Worm (Caenorhabditis elegans) whole organism, young adult: ENCODE measurements around the gene M163.5.
A peak's percentile ranks its signal among the peaks of the same experiment; 100 is the strongest.

Experiments used
- B0019.2 ChIP-seq: fragments of 200-800 bp; sonication (Bioruptor generic); conservative IDR thresholded peaks from 2 replicates; pipeline ENCODE4 v1.3.6; 2022; ENCODE audit warnings: missing genetic modification reagents, missing genetic modification characterization, missing compliant biosample characterization
- B0035.1 ChIP-seq: sonication (generic microtip); optimal IDR thresholded peaks from 2 replicates; lab custom pipeline; 2016; ENCODE audit warnings: missing genetic modification characterization, mild to moderate bottlenecking, missing compliant biosample characterization, missing genotype, missing genetic modification reagents
- D2030.7 ChIP-seq: fragments of 200-800 bp; sonication (Bioruptor generic); IDR thresholded peaks from 2 replicates; pipeline ENCODE4 v1.3.6; 2022; ENCODE audit warnings: missing genetic modification reagents, missing genetic modification characterization, missing compliant biosample characterization
- F10E7.11 ChIP-seq: sonication (generic microtip); optimal IDR thresholded peaks from 2 replicates; lab custom pipeline; 2017; ENCODE audit warnings: mild to moderate bottlenecking, missing genetic modification characterization, moderate library complexity, missing compliant biosample characterization
- F39B2.1 ChIP-seq: fragments of 200-800 bp; sonication (Bioruptor generic); IDR thresholded peaks from 2 replicates; pipeline ENCODE4 v1.3.6; 2022; ENCODE audit warnings: missing genetic modification reagents, missing genetic modification characterization, missing compliant biosample characterization
- F49E8.2 ChIP-seq: sonication (generic microtip); optimal IDR thresholded peaks from 3 replicates; lab custom pipeline; 2017; ENCODE audit warnings: missing genetic modification characterization, mild to moderate bottlenecking, missing compliant biosample characterization, antibody characterized with exemption, moderate library complexity; ENCODE audit not compliant: insufficient read depth
- F57A8.1 ChIP-seq: fragments of 200-800 bp; sonication (Bioruptor generic); optimal IDR thresholded peaks from 2 replicates; lab custom pipeline; 2018; ENCODE audit warnings: mild to moderate bottlenecking, missing genetic modification characterization, moderate library complexity, missing compliant biosample characterization
- F57C9.4 ChIP-seq: sonication (generic microtip); optimal IDR thresholded peaks from 2 replicates; lab custom pipeline; 2017; ENCODE audit warnings: mild to moderate bottlenecking, missing genetic modification characterization, missing compliant biosample characterization
- T07F8.4 ChIP-seq: sonication (generic microtip); optimal IDR thresholded peaks from 2 replicates; lab custom pipeline; 2016; ENCODE audit warnings: mild to moderate bottlenecking, missing genetic modification characterization, moderate library complexity, missing compliant biosample characterization
- Y53G8AR.9 ChIP-seq: fragments of 200-800 bp; sonication (Bioruptor generic); conservative IDR thresholded peaks from 2 replicates; pipeline ENCODE4 v1.3.6; 2022; ENCODE audit warnings: missing genetic modification reagents, missing genetic modification characterization, missing compliant biosample characterization
- Y95B8A.8 ChIP-seq: fragments of 200-800 bp; sonication (Bioruptor generic); IDR thresholded peaks from 2 replicates; pipeline ENCODE4 v1.3.6; 2022; ENCODE audit warnings: missing genetic modification reagents, missing genetic modification characterization, missing compliant biosample characterization
- akir-1 ChIP-seq: fragments of 200-800 bp; sonication (Bioruptor generic); optimal IDR thresholded peaks from 2 replicates; lab custom pipeline; 2018; ENCODE audit warnings: mild to moderate bottlenecking, missing genetic modification characterization, moderate library complexity, missing compliant biosample characterization
- ama-1 ChIP-seq, 3 experiments: fragments of 150-350 bp in 1 of 3; sonication (generic microtip) in 2 of 3; optimal IDR thresholded peaks; 2 replicates each; lab custom pipeline; 2014 to 2018; ENCODE audit warnings: missing biosample characterization in 2 of 3, missing genetic modification characterization in 2 of 3, missing genetic modification reagents in 2 of 3
- atf-7 ChIP-seq: sonication (generic microtip); optimal IDR thresholded peaks from 2 replicates; lab custom pipeline; 2017; ENCODE audit warnings: mild to moderate bottlenecking, missing genetic modification characterization, missing compliant biosample characterization
- athp-1 ChIP-seq: sonication (generic microtip); optimal IDR thresholded peaks from 2 replicates; lab custom pipeline; 2017; ENCODE audit warnings: mild to moderate bottlenecking, missing genetic modification characterization, missing compliant biosample characterization
- attf-3 ChIP-seq: fragments of 200-800 bp; sonication (Bioruptor generic); conservative IDR thresholded peaks from 2 replicates; pipeline ENCODE4 v1.3.6; 2022; ENCODE audit warnings: missing genetic modification reagents, missing genetic modification characterization, missing compliant biosample characterization
- bed-1 ChIP-seq: fragments of 200-800 bp; sonication (Bioruptor generic); IDR thresholded peaks from 2 replicates; pipeline ENCODE4 v1.3.6; 2022; ENCODE audit warnings: missing genetic modification reagents, missing genetic modification characterization, missing compliant biosample characterization
- ceh-40 ChIP-seq: fragments of 200-800 bp; sonication (Bioruptor generic); IDR thresholded peaks from 2 replicates; pipeline ENCODE4 v1.3.6; 2022; ENCODE audit warnings: missing genetic modification characterization, missing compliant biosample characterization
- ceh-58 ChIP-seq: fragments of 200-800 bp; sonication (Bioruptor generic); IDR thresholded peaks from 2 replicates; pipeline ENCODE4 v1.3.6; 2022; ENCODE audit warnings: missing genetic modification characterization, missing compliant biosample characterization
- egl-44 ChIP-seq: fragments of 200-800 bp; sonication (Bioruptor generic); IDR thresholded peaks from 2 replicates; pipeline ENCODE4 v1.3.6; 2022; ENCODE audit warnings: missing genetic modification reagents, missing genetic modification characterization, missing compliant biosample characterization
- hlh-12 ChIP-seq: sonication (generic microtip); optimal IDR thresholded peaks from 2 replicates; lab custom pipeline; 2016; ENCODE audit warnings: missing genetic modification characterization, missing compliant biosample characterization
- hmg-1.2 ChIP-seq: fragments of 200-800 bp; sonication (Bioruptor generic); IDR thresholded peaks from 2 replicates; pipeline ENCODE4 v1.3.6; 2022; ENCODE audit warnings: missing genetic modification reagents, missing genetic modification characterization, missing compliant biosample characterization
- hmg-20 ChIP-seq: fragments of 200-800 bp; sonication (Bioruptor generic); IDR thresholded peaks from 2 replicates; pipeline ENCODE4 v1.3.6; 2022; ENCODE audit warnings: missing genetic modification reagents, missing genetic modification characterization, missing compliant biosample characterization
- let-526 ChIP-seq: fragments of 200-800 bp; sonication (Bioruptor generic); IDR thresholded peaks from 2 replicates; pipeline ENCODE4 v1.3.6; 2022; ENCODE audit warnings: missing genetic modification reagents, missing genetic modification characterization, missing compliant biosample characterization
- let-607 ChIP-seq, 2 experiments: fragments of 200-800 bp in 1 of 2; sonication (Bioruptor generic) in 1 of 2; sonication (generic microtip) in 1 of 2; optimal IDR thresholded peaks; 2 replicates each; lab custom pipeline; 2016 to 2018; ENCODE audit warnings: mild to moderate bottlenecking in 2 of 2, missing compliant biosample characterization in 2 of 2, missing genetic modification characterization in 2 of 2, moderate library complexity in 2 of 2, missing genotype in 1 of 2
- lin-26 ChIP-seq: fragments of 200-800 bp; sonication (Bioruptor generic); IDR thresholded peaks from 2 replicates; pipeline ENCODE4 v1.3.6; 2022; ENCODE audit warnings: missing genetic modification reagents, missing genetic modification characterization, missing compliant biosample characterization
- lin-54 ChIP-seq: fragments of 200-800 bp; sonication (Bioruptor generic); optimal IDR thresholded peaks from 2 replicates; lab custom pipeline; 2018; ENCODE audit warnings: mild to moderate bottlenecking, missing genetic modification characterization, missing compliant biosample characterization
- lir-1 ChIP-seq: fragments of 200-800 bp; sonication (Bioruptor generic); conservative IDR thresholded peaks from 2 replicates; pipeline ENCODE4 v1.3.6; 2022; ENCODE audit warnings: missing genetic modification reagents, missing genetic modification characterization, missing compliant biosample characterization
- lsl-1 ChIP-seq: fragments of 200-800 bp; sonication (Bioruptor generic); optimal IDR thresholded peaks from 2 replicates; lab custom pipeline; 2018; ENCODE audit warnings: mild to moderate bottlenecking, missing genetic modification characterization, moderate library complexity, missing compliant biosample characterization
- lsy-27 ChIP-seq: sonication (generic microtip); optimal IDR thresholded peaks from 2 replicates; lab custom pipeline; 2017; ENCODE audit warnings: missing genetic modification characterization, mild to moderate bottlenecking, missing compliant biosample characterization, antibody characterized with exemption, missing genotype, borderline replicate concordance; ENCODE audit not compliant: insufficient read depth
- madf-10 ChIP-seq: sonication (generic microtip); optimal IDR thresholded peaks from 2 replicates; lab custom pipeline; 2016; ENCODE audit warnings: mild to moderate bottlenecking, missing genetic modification characterization, missing compliant biosample characterization
- mcd-1 ChIP-seq: fragments of 200-800 bp; sonication (Bioruptor generic); IDR thresholded peaks from 2 replicates; pipeline ENCODE4 v1.3.6; 2022; ENCODE audit warnings: missing genetic modification reagents, missing genetic modification characterization, missing compliant biosample characterization
- mes-4 ChIP-seq: sonication (generic microtip); optimal IDR thresholded peaks from 2 replicates; lab custom pipeline; 2016; ENCODE audit warnings: missing genotype, missing genetic modification characterization, missing compliant biosample characterization
- mxl-1 ChIP-seq: sonication (generic microtip); optimal IDR thresholded peaks from 2 replicates; lab custom pipeline; 2016; ENCODE audit warnings: missing genetic modification characterization, missing compliant biosample characterization
- nfya-2 ChIP-seq: fragments of 200-800 bp; sonication (Bioruptor generic); IDR thresholded peaks from 2 replicates; pipeline ENCODE4 v1.3.6; 2022; ENCODE audit warnings: missing genetic modification reagents, missing genetic modification characterization, missing compliant biosample characterization
- nfyb-1 ChIP-seq: fragments of 200-800 bp; sonication (Bioruptor generic); IDR thresholded peaks from 2 replicates; pipeline ENCODE4 v1.3.6; 2022; ENCODE audit warnings: missing genetic modification reagents, missing genetic modification characterization, missing compliant biosample characterization
- pha-4 ChIP-seq: fragments of 150-350 bp; sonication (generic microtip); optimal IDR thresholded peaks from 2 replicates; lab custom pipeline; 2014; ENCODE audit warnings: missing biosample characterization, missing genetic modification reagents, missing genetic modification characterization
- rcor-1 ChIP-seq: fragments of 200-800 bp; sonication (Bioruptor generic); IDR thresholded peaks from 2 replicates; pipeline ENCODE4 v1.3.6; 2022; ENCODE audit warnings: missing genetic modification reagents, missing genetic modification characterization, missing compliant biosample characterization
- repo-1 ChIP-seq: sonication (generic microtip); optimal IDR thresholded peaks from 2 replicates; lab custom pipeline; 2017; ENCODE audit warnings: mild to moderate bottlenecking, missing genetic modification characterization, missing compliant biosample characterization
- sea-2 ChIP-seq: fragments of 200-800 bp; sonication (Bioruptor generic); IDR thresholded peaks from 2 replicates; pipeline ENCODE4 v1.3.6; 2022; ENCODE audit warnings: missing genetic modification characterization, missing compliant biosample characterization
- snpc-1.1 ChIP-seq: sonication (generic microtip); optimal IDR thresholded peaks from 2 replicates; lab custom pipeline; 2017; ENCODE audit warnings: missing genetic modification characterization, mild to moderate bottlenecking, missing compliant biosample characterization, antibody characterized with exemption, moderate library complexity, missing genotype, missing genetic modification reagents; ENCODE audit not compliant: insufficient read depth
- somi-1 ChIP-seq: fragments of 200-800 bp; sonication (Bioruptor generic); optimal IDR thresholded peaks from 2 replicates; lab custom pipeline; 2018; ENCODE audit warnings: mild to moderate bottlenecking, missing genetic modification characterization, missing compliant biosample characterization
- xnd-1 ChIP-seq: sonication (generic microtip); optimal IDR thresholded peaks from 2 replicates; lab custom pipeline; 2016; ENCODE audit warnings: missing genotype, missing genetic modification reagents, missing genetic modification characterization, missing compliant biosample characterization
- zim-3 ChIP-seq: sonication (generic microtip); optimal IDR thresholded peaks from 2 replicates; lab custom pipeline; 2017; ENCODE audit warnings: mild to moderate bottlenecking, missing genetic modification characterization, moderate library complexity, missing compliant biosample characterization
- ztf-18 ChIP-seq: sonication (generic microtip); optimal IDR thresholded peaks from 2 replicates; lab custom pipeline; 2016; ENCODE audit warnings: missing genotype, mild to moderate bottlenecking, missing genetic modification characterization, missing compliant biosample characterization
- ztf-25 ChIP-seq: fragments of 200-800 bp; sonication (Bioruptor generic); IDR thresholded peaks from 2 replicates; pipeline ENCODE4 v1.3.6; 2022; ENCODE audit warnings: missing genetic modification reagents, missing genetic modification characterization, missing compliant biosample characterization
- ztf-28 ChIP-seq: fragments of 200-800 bp; sonication (Bioruptor generic); IDR thresholded peaks from 2 replicates; pipeline ENCODE4 v1.3.6; 2022; ENCODE audit warnings: missing genetic modification reagents, missing genetic modification characterization, missing compliant biosample characterization

M163.5 gene

ce11 chrX:14478743-14479428, 5.0 kb downstream of the M163.5 start, which contains the start of gene M163.11:
Gene M163.11, plus strand, starts transcription at chrX:14479378.
- no peak for TF ChIP-seq mcd-1 (GFP tag; lab: Robert Waterston, UW)
- no peak for TF ChIP-seq sea-2 (GFP tag; lab: Robert Waterston, UW)
- no peak for TF ChIP-seq F10E7.11 (tag; lab: Kevin White, UChicago)
- 0 out of 2 replicates have a peak, but pooled peaks have one; percentile 46 for TF ChIP-seq egl-44 (GFP tag; lab: Robert Waterston, UW)
- TF ChIP-seq mxl-1, result peak; percentile 57
- TF ChIP-seq lsl-1 (GFP tag; lab: Kevin White, UChicago), result no peak
- no peak for TF ChIP-seq F57C9.4 (tag; lab: Kevin White, UChicago)
- TF ChIP-seq ztf-18 (tag; lab: Kevin White, UChicago), result peak; percentile 75
- no peak for TF ChIP-seq Y95B8A.8 (GFP tag; lab: Robert Waterston, UW)
- TF ChIP-seq let-607 (tag; optimal IDR thresholded peaks at IDR 0.05; lab: Kevin White, UChicago), result peak; percentile 30 to 37
- peak; percentile 69 for TF ChIP-seq D2030.7
- TF ChIP-seq xnd-1 (tag; lab: Kevin White, UChicago), result no peak
- peak; percentile 96 for TF ChIP-seq lin-26
- no peak for TF ChIP-seq Y53G8AR.9 (GFP tag; lab: Robert Waterston, UW)
- peak; percentile 66 for TF ChIP-seq rcor-1
- peak; percentile 86 for TF ChIP-seq ceh-40 (GFP tag; lab: Robert Waterston, UW)
- TF ChIP-seq madf-10, result peak; percentile 39
- TF ChIP-seq B0019.2 (GFP tag; lab: Robert Waterston, UW), result no peak
- peak; percentile 67; the same call in 1 of the 2 replicates for TF ChIP-seq hmg-20 (GFP tag; lab: Robert Waterston, UW)
- peak; percentile 82 for TF ChIP-seq nfyb-1
- TF ChIP-seq attf-3, result 0 out of 2 replicates have a peak, but pooled peaks have one; percentile 17
- no peak for TF ChIP-seq F57A8.1 (GFP tag; lab: Kevin White, UChicago)
- no peak for TF ChIP-seq ama-1 (optimal IDR thresholded peaks at IDR 0.05; lab: Kevin White, UChicago)
- peak; percentile 42 to 92 for TF ChIP-seq ama-1 (GFP tag; optimal IDR thresholded peaks at IDR 0.05; lab: Kevin White, UChicago)
- peak; percentile 58 for TF ChIP-seq T07F8.4 (tag; lab: Kevin White, UChicago)
- no peak for TF ChIP-seq bed-1 (GFP tag; lab: Robert Waterston, UW)
- peak; percentile 21 for TF ChIP-seq athp-1
- no peak for TF ChIP-seq akir-1 (GFP tag; lab: Kevin White, UChicago)
- no peak for TF ChIP-seq ceh-58 (GFP tag; lab: Robert Waterston, UW)
- no peak for TF ChIP-seq nfya-2
- TF ChIP-seq B0035.1, result peak; percentile 43
- TF ChIP-seq snpc-1.1 (tag; lab: Kevin White, UChicago), result peak; percentile 71
- TF ChIP-seq F49E8.2 (tag; lab: Kevin White, UChicago), result peak; percentile 40
- TF ChIP-seq lir-1 (GFP tag; lab: Robert Waterston, UW), result 0 out of 2 replicates have a peak, but pooled peaks have one; percentile 21
- TF ChIP-seq repo-1 (tag; lab: Kevin White, UChicago), result peak; percentile 38
- TF ChIP-seq hmg-1.2 (GFP tag; lab: Robert Waterston, UW), result peak; percentile 69
- TF ChIP-seq zim-3 (tag; lab: Kevin White, UChicago), result peak; percentile 57
- TF ChIP-seq lin-54, result peak; percentile 46
- no peak for TF ChIP-seq atf-7 (tag; lab: Kevin White, UChicago)
- no peak for TF ChIP-seq let-526 (GFP tag; lab: Robert Waterston, UW)
- TF ChIP-seq F39B2.1 (GFP tag; lab: Robert Waterston, UW), result no peak
- TF ChIP-seq lsy-27, result peak; percentile 56
- TF ChIP-seq ztf-28, result no peak
- no peak for TF ChIP-seq pha-4 (tag; lab: Kevin White, UChicago)
- peak; percentile 44 for TF ChIP-seq hlh-12
- no peak for TF ChIP-seq somi-1
- TF ChIP-seq ztf-25, result no peak
- peak; percentile 61 for TF ChIP-seq mes-4 (tag; lab: Kevin White, UChicago)
